Fruit fly (Drosophila melanogaster) whole organism: ENCODE measurements around the gene H15.

Experiments used
- CG8478 ChIP-seq: fragments of >200 bp; optimal IDR thresholded peaks from 2 replicates; lab custom pipeline; 2018; ENCODE audit warnings: inconsistent platforms
- Dll ChIP-seq: fragments of >200 bp; optimal IDR thresholded peaks from 2 replicates; lab custom pipeline; 2017
- EcR ChIP-seq, 2 experiments: fragments of >200 bp; optimal IDR thresholded peaks; 2 replicates each; lab custom pipeline; 2017; ENCODE audit warnings: missing biosample characterization in 2 of 2, missing genetic modification characterization in 2 of 2, missing genetic modification reagents in 2 of 2
- psq ChIP-seq: fragments of >200 bp; optimal IDR thresholded peaks from 2 replicates; lab custom pipeline; 2017
- usp ChIP-seq: fragments of >200 bp; optimal IDR thresholded peaks from 2 replicates; lab custom pipeline; 2017; ENCODE audit warnings: missing biosample characterization, missing genetic modification characterization, mixed read lengths

dm6 chr2L:5362351-5362750, 41.7 kb upstream of the H15 start:
- no peak for TF ChIP-seq Dll (lab: Kevin White, UChicago)
- TF ChIP-seq usp (GFP tag; lab: Kevin White, UChicago): no peak
- TF ChIP-seq EcR (GFP tag; optimal IDR thresholded peaks at IDR 0.05; lab: Kevin White, UChicago): no peak
- TF ChIP-seq psq (lab: Kevin White, UChicago): no peak
- no peak for TF ChIP-seq CG8478 (lab: Kevin White, UChicago)
